Worm (Caenorhabditis elegans) whole organism, young adult: Measurements from ENCODE around the gene gst-44.

Experiments used
- B0261.1 ChIP-seq: sonication (generic microtip); optimal IDR thresholded peaks from 2 replicates; lab custom pipeline; 2016; ENCODE audit warnings: mild to moderate bottlenecking, missing genetic modification characterization, moderate library complexity, missing compliant biosample characterization
- B0336.3 ChIP-seq: fragments of 200-800 bp; sonication (Bioruptor generic); IDR thresholded peaks from 2 replicates; pipeline ENCODE4 v1.3.6; 2022; ENCODE audit warnings: missing genetic modification characterization, missing compliant biosample characterization
- C17E4.6 ChIP-seq: fragments of 200-800 bp; sonication (Bioruptor generic); IDR thresholded peaks from 2 replicates; pipeline ENCODE4 v1.3.6; 2022; ENCODE audit warnings: missing genetic modification reagents, missing genetic modification characterization, missing compliant biosample characterization
- D2030.7 ChIP-seq: fragments of 200-800 bp; sonication (Bioruptor generic); IDR thresholded peaks from 2 replicates; pipeline ENCODE4 v1.3.6; 2022; ENCODE audit warnings: missing genetic modification reagents, missing genetic modification characterization, missing compliant biosample characterization
- F10E7.11 ChIP-seq: sonication (generic microtip); optimal IDR thresholded peaks from 2 replicates; lab custom pipeline; 2017; ENCODE audit warnings: mild to moderate bottlenecking, missing genetic modification characterization, moderate library complexity, missing compliant biosample characterization
- F22D6.2 ChIP-seq: sonication (generic microtip); optimal IDR thresholded peaks from 2 replicates; lab custom pipeline; 2016; ENCODE audit warnings: mild to moderate bottlenecking, missing genetic modification characterization, missing compliant biosample characterization
- F23B12.7 ChIP-seq: sonication (generic microtip); optimal IDR thresholded peaks from 2 replicates; lab custom pipeline; 2017; ENCODE audit warnings: missing genetic modification characterization, mild to moderate bottlenecking, missing compliant biosample characterization, antibody characterized with exemption, moderate library complexity; ENCODE audit not compliant: insufficient read depth
- F39B2.1 ChIP-seq: fragments of 200-800 bp; sonication (Bioruptor generic); IDR thresholded peaks from 2 replicates; pipeline ENCODE4 v1.3.6; 2022; ENCODE audit warnings: missing genetic modification reagents, missing genetic modification characterization, missing compliant biosample characterization
- F55B11.4 ChIP-seq: sonication (generic microtip); optimal IDR thresholded peaks from 2 replicates; lab custom pipeline; 2016; ENCODE audit warnings: missing compliant biosample characterization, missing genetic modification characterization, borderline replicate concordance; ENCODE audit not compliant: insufficient read depth
- Y56A3A.18 ChIP-seq: fragments of 200-800 bp; sonication (Bioruptor generic); IDR thresholded peaks from 2 replicates; pipeline ENCODE4 v1.3.6; 2022; ENCODE audit warnings: missing genetic modification reagents, missing genetic modification characterization, missing compliant biosample characterization
- akir-1 ChIP-seq: fragments of 200-800 bp; sonication (Bioruptor generic); optimal IDR thresholded peaks from 2 replicates; lab custom pipeline; 2018; ENCODE audit warnings: mild to moderate bottlenecking, missing genetic modification characterization, moderate library complexity, missing compliant biosample characterization
- ama-1 ChIP-seq, 3 experiments: fragments of 150-350 bp in 1 of 3; sonication (generic microtip) in 2 of 3; optimal IDR thresholded peaks; 2 replicates each; lab custom pipeline; 2014 to 2018; ENCODE audit warnings: missing biosample characterization in 2 of 3, missing genetic modification characterization in 2 of 3, missing genetic modification reagents in 2 of 3
- aptf-3 ChIP-seq: fragments of 200-800 bp; sonication (Bioruptor generic); IDR thresholded peaks from 2 replicates; pipeline ENCODE4 v1.3.6; 2022; ENCODE audit warnings: missing genetic modification characterization, missing compliant biosample characterization
- attf-3 ChIP-seq: fragments of 200-800 bp; sonication (Bioruptor generic); conservative IDR thresholded peaks from 2 replicates; pipeline ENCODE4 v1.3.6; 2022; ENCODE audit warnings: missing genetic modification reagents, missing genetic modification characterization, missing compliant biosample characterization
- attf-5 ChIP-seq: fragments of 200-800 bp; sonication (Bioruptor generic); optimal IDR thresholded peaks from 2 replicates; lab custom pipeline; 2018; ENCODE audit warnings: mild to moderate bottlenecking, missing genetic modification characterization, missing compliant biosample characterization
- cebp-1 ChIP-seq, 2 experiments: fragments of 200-800 bp in 1 of 2; sonication (Bioruptor generic) in 1 of 2; sonication (generic microtip) in 1 of 2; IDR thresholded peaks in 1 of 2; optimal IDR thresholded peaks in 1 of 2; 2 replicates each; pipeline versions ENCODE4 v1.3.6 to Lab custom; 2017 to 2022; ENCODE audit warnings: missing compliant biosample characterization in 2 of 2, missing genetic modification characterization in 2 of 2, mild to moderate bottlenecking in 1 of 2, missing genetic modification reagents in 1 of 2, moderate library complexity in 1 of 2
- ceh-79 ChIP-seq: sonication (generic microtip); optimal IDR thresholded peaks from 2 replicates; lab custom pipeline; 2017; ENCODE audit warnings: mild to moderate bottlenecking, missing genetic modification characterization, missing compliant biosample characterization
- egrh-3 ChIP-seq: fragments of 200-800 bp; sonication (Bioruptor generic); IDR thresholded peaks from 2 replicates; pipeline ENCODE4 v1.3.6; 2022; ENCODE audit warnings: missing genetic modification reagents, missing genetic modification characterization, missing compliant biosample characterization
- ekl-4 ChIP-seq: fragments of 200-800 bp; sonication (Bioruptor generic); IDR thresholded peaks from 2 replicates; pipeline ENCODE4 v1.3.6; 2022; ENCODE audit warnings: missing genetic modification reagents, missing genetic modification characterization, missing compliant biosample characterization
- gei-17 ChIP-seq: fragments of 200-800 bp; sonication (Bioruptor generic); optimal IDR thresholded peaks from 2 replicates; lab custom pipeline; 2018; ENCODE audit warnings: mild to moderate bottlenecking, missing genetic modification characterization, missing compliant biosample characterization
- hlh-12 ChIP-seq: sonication (generic microtip); optimal IDR thresholded peaks from 2 replicates; lab custom pipeline; 2016; ENCODE audit warnings: missing genetic modification characterization, missing compliant biosample characterization
- let-526 ChIP-seq: fragments of 200-800 bp; sonication (Bioruptor generic); IDR thresholded peaks from 2 replicates; pipeline ENCODE4 v1.3.6; 2022; ENCODE audit warnings: missing genetic modification reagents, missing genetic modification characterization, missing compliant biosample characterization
- lin-54 ChIP-seq: fragments of 200-800 bp; sonication (Bioruptor generic); optimal IDR thresholded peaks from 2 replicates; lab custom pipeline; 2018; ENCODE audit warnings: mild to moderate bottlenecking, missing genetic modification characterization, missing compliant biosample characterization
- lsl-1 ChIP-seq: fragments of 200-800 bp; sonication (Bioruptor generic); optimal IDR thresholded peaks from 2 replicates; lab custom pipeline; 2018; ENCODE audit warnings: mild to moderate bottlenecking, missing genetic modification characterization, moderate library complexity, missing compliant biosample characterization
- madf-6 ChIP-seq: fragments of 200-800 bp; sonication (Bioruptor generic); IDR thresholded peaks from 2 replicates; pipeline ENCODE4 v1.3.6; 2022; ENCODE audit warnings: missing genetic modification reagents, missing genetic modification characterization, missing compliant biosample characterization
- mcd-1 ChIP-seq: fragments of 200-800 bp; sonication (Bioruptor generic); IDR thresholded peaks from 2 replicates; pipeline ENCODE4 v1.3.6; 2022; ENCODE audit warnings: missing genetic modification reagents, missing genetic modification characterization, missing compliant biosample characterization
- mel-28 ChIP-seq: sonication (generic microtip); optimal IDR thresholded peaks from 2 replicates; lab custom pipeline; 2016; ENCODE audit warnings: borderline replicate concordance, mild to moderate bottlenecking, missing genetic modification characterization, missing compliant biosample characterization
- nhr-80 ChIP-seq: sonication (generic microtip); optimal IDR thresholded peaks from 2 replicates; lab custom pipeline; 2016; ENCODE audit warnings: missing genetic modification characterization, missing compliant biosample characterization
- nhr-90 ChIP-seq: sonication (generic microtip); optimal IDR thresholded peaks from 2 replicates; lab custom pipeline; 2016; ENCODE audit warnings: missing genotype, mild to moderate bottlenecking, missing genetic modification characterization, missing compliant biosample characterization
- pbrm-1 ChIP-seq: fragments of 200-800 bp; sonication (Bioruptor generic); IDR thresholded peaks from 2 replicates; pipeline ENCODE4 v1.3.6; 2022; ENCODE audit warnings: missing genetic modification reagents, missing genetic modification characterization, missing compliant biosample characterization
- repo-1 ChIP-seq: sonication (generic microtip); optimal IDR thresholded peaks from 2 replicates; lab custom pipeline; 2017; ENCODE audit warnings: mild to moderate bottlenecking, missing genetic modification characterization, missing compliant biosample characterization
- rpc-1 ChIP-seq, 2 experiments: fragments of 150-350 bp in 1 of 2; sonication (generic microtip) in 1 of 2; optimal IDR thresholded peaks; 2 replicates each; lab custom pipeline; 2014 to 2018; ENCODE audit warnings: missing biosample characterization in 1 of 2, missing genetic modification characterization in 1 of 2, missing genetic modification reagents in 1 of 2, missing genotype in 1 of 2
- snpc-4 ChIP-seq, 5 experiments: fragments of 150-350 bp in 1 of 5; sonication (generic microtip) in 4 of 5; optimal IDR thresholded peaks; 2 replicates each; lab custom pipeline; 2014 to 2018; ENCODE audit warnings: missing genetic modification characterization in 5 of 5, missing biosample characterization in 3 of 5, antibody characterized with exemption in 2 of 5, mild to moderate bottlenecking in 2 of 5, missing compliant biosample characterization in 2 of 5, missing genotype in 2 of 5, moderate library complexity in 2 of 5, missing genetic modification reagents in 1 of 5
- sptf-2 ChIP-seq: fragments of 200-800 bp; sonication (Bioruptor generic); optimal IDR thresholded peaks from 2 replicates; lab custom pipeline; 2018; ENCODE audit warnings: mild to moderate bottlenecking, missing genetic modification characterization, missing compliant biosample characterization
- tlf-1 ChIP-seq: fragments of 200-800 bp; sonication (Bioruptor generic); optimal IDR thresholded peaks from 2 replicates; lab custom pipeline; 2018; ENCODE audit warnings: mild to moderate bottlenecking, missing genetic modification characterization, missing compliant biosample characterization
- unc-130 ChIP-seq: sonication (generic microtip); optimal IDR thresholded peaks from 2 replicates; lab custom pipeline; 2016; ENCODE audit warnings: missing genetic modification reagents, missing genetic modification characterization, missing compliant biosample characterization
- zim-3 ChIP-seq: sonication (generic microtip); optimal IDR thresholded peaks from 2 replicates; lab custom pipeline; 2017; ENCODE audit warnings: mild to moderate bottlenecking, missing genetic modification characterization, moderate library complexity, missing compliant biosample characterization
- ztf-26 ChIP-seq: sonication (generic microtip); optimal IDR thresholded peaks from 2 replicates; lab custom pipeline; 2017; ENCODE audit warnings: missing genetic modification characterization, missing compliant biosample characterization
- ztf-3 ChIP-seq: fragments of 200-800 bp; sonication (Bioruptor generic); optimal IDR thresholded peaks from 2 replicates; lab custom pipeline; 2018; ENCODE audit warnings: mild to moderate bottlenecking, missing genetic modification characterization, missing compliant biosample characterization

gst-44 gene

DNA sequence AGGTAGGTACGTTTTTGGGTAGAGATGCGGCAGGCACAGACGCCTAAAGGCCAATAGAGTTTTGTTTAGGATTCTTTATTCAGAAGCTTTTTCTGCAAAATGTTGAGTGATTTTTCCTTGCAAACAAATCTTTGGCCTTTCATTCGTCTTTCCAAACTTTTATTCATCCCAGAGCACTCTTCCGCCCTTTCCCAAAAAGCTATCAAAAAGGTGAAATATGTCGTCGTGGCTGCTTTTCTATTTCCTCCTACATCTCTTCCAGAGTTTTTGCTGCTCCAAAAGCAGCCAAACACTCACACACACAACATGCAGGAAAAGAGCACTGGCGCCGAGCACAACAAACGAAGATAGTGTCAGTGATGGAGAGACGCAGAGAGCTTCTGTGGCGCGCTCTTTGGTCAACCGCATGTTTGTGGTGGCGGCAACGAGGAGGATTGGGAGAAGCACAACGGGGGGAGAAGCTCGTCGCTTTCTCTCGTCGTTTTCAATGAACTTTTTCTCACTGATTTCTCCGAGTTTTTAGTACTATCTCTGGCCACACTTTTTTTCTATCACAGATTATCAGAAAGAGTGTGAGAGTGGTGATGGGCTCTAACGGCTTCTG lies 39.8 kb upstream of the gst-44 start (continued):
- no peak for TF ChIP-seq attf-3 (GFP tag; lab: Robert Waterston, UW)
- peak; percentile 12 for TF ChIP-seq gei-17
- no peak for TF ChIP-seq lsl-1 (GFP tag; lab: Kevin White, UChicago)
- TF ChIP-seq unc-130 (GFP tag; lab: Kevin White, UChicago): no peak
- TF ChIP-seq ztf-3 (GFP tag; lab: Kevin White, UChicago): no peak
- no peak for TF ChIP-seq cebp-1 (GFP tag; IDR thresholded peaks at IDR 0.05; lab: Robert Waterston, UW)
- TF ChIP-seq cebp-1 (tag; optimal IDR thresholded peaks at IDR 0.05; lab: Kevin White, UChicago): peak; percentile 61
- no peak for TF ChIP-seq ekl-4
- no peak for TF ChIP-seq pbrm-1 (GFP tag; lab: Robert Waterston, UW)
- TF ChIP-seq ceh-79 (tag; lab: Kevin White, UChicago): no peak
- TF ChIP-seq akir-1 (GFP tag; lab: Kevin White, UChicago): no peak
- TF ChIP-seq mel-28 (tag; lab: Kevin White, UChicago): no peak
- no peak for TF ChIP-seq C17E4.6 (GFP tag; lab: Robert Waterston, UW)
- TF ChIP-seq zim-3 (tag; lab: Kevin White, UChicago): no peak
- TF ChIP-seq madf-6 (GFP tag; lab: Robert Waterston, UW): no peak
- no peak for TF ChIP-seq repo-1 (tag; lab: Kevin White, UChicago)
- no peak for TF ChIP-seq aptf-3 (GFP tag; lab: Robert Waterston, UW)
- TF ChIP-seq Y56A3A.18: 0 out of 2 replicates have a peak, but pooled peaks have one; percentile 45
- TF ChIP-seq rpc-1 (optimal IDR thresholded peaks at IDR 0.05; lab: Kevin White, UChicago): no peak
- TF ChIP-seq rpc-1 (tag; optimal IDR thresholded peaks at IDR 0.05; lab: Kevin White, UChicago): no peak
- TF ChIP-seq D2030.7 (GFP tag; lab: Robert Waterston, UW): no peak
- TF ChIP-seq B0336.3 (GFP tag; lab: Robert Waterston, UW): peak; percentile 47; the same call in 1 of the 2 replicates
- no peak for TF ChIP-seq B0261.1 (tag; lab: Kevin White, UChicago)
- peak; percentile 63; the same call in 1 of the 2 replicates for TF ChIP-seq let-526 (GFP tag; lab: Robert Waterston, UW)
- TF ChIP-seq F10E7.11: no peak
- TF ChIP-seq ztf-26 (tag; lab: Kevin White, UChicago): no peak
- no peak for TF ChIP-seq ama-1 (optimal IDR thresholded peaks at IDR 0.05; lab: Kevin White, UChicago)
- TF ChIP-seq ama-1 (GFP tag; optimal IDR thresholded peaks at IDR 0.05; lab: Kevin White, UChicago): no peak
- no peak for TF ChIP-seq nhr-90 (tag; lab: Kevin White, UChicago)
- peak; percentile 89 for TF ChIP-seq nhr-80 (tag; lab: Kevin White, UChicago)
- TF ChIP-seq F39B2.1 (GFP tag; lab: Robert Waterston, UW): no peak
- no peak for TF ChIP-seq F22D6.2 (tag; lab: Kevin White, UChicago)
- TF ChIP-seq attf-5 (GFP tag; lab: Kevin White, UChicago): peak; percentile 55
- TF ChIP-seq sptf-2: no peak
- TF ChIP-seq lin-54: no peak
- no peak for TF ChIP-seq F23B12.7 (tag; lab: Kevin White, UChicago)
- no peak for TF ChIP-seq snpc-4 (GFP tag; optimal IDR thresholded peaks at IDR 0.05; lab: Kevin White, UChicago)
- TF ChIP-seq snpc-4 (tag; optimal IDR thresholded peaks at IDR 0.05; lab: Kevin White, UChicago): peak; percentile 34 to 58 (median 40)
- TF ChIP-seq tlf-1 (GFP tag; lab: Kevin White, UChicago): no peak
- no peak for TF ChIP-seq F55B11.4
- TF ChIP-seq hlh-12 (tag; lab: Kevin White, UChicago): no peak
- TF ChIP-seq egrh-3 (GFP tag; lab: Robert Waterston, UW): peak; percentile 22; the same call in 1 of the 2 replicates
- peak; percentile 48 for TF ChIP-seq mcd-1
